Worm (Caenorhabditis elegans) whole organism, L3 larva: Measurements from ENCODE around the gene famp-1.
A peak's percentile ranks its signal among the peaks of the same experiment; 100 is the strongest.
"Not testable (repeated sequence)": the region's sequence is repeated elsewhere in the genome, so short reads cannot be mapped to it uniquely, and the experiment has no call there.

ENCODE experiments used
- R02D3.7 ChIP-seq: fragments of 150-350 bp; optimal IDR thresholded peaks from 2 replicates; lab custom pipeline; 2014; ENCODE audit warnings: missing biosample characterization, missing genetic modification characterization
- ama-1 ChIP-seq: fragments of 150-350 bp; optimal IDR thresholded peaks from 2 replicates; lab custom pipeline; 2018
- ceh-16 ChIP-seq: sonication (generic microtip); optimal IDR thresholded peaks from 2 replicates; lab custom pipeline; 2017; ENCODE audit warnings: missing biosample characterization, missing genetic modification characterization
- ceh-28 ChIP-seq: fragments of 150-350 bp; optimal IDR thresholded peaks from 2 replicates; lab custom pipeline; 2014; ENCODE audit warnings: missing biosample characterization, missing genetic modification reagents, missing genetic modification characterization
- ceh-82 ChIP-seq: fragments of 150-350 bp; optimal IDR thresholded peaks from 2 replicates; lab custom pipeline; 2014; ENCODE audit warnings: missing biosample characterization, missing genetic modification characterization
- egl-27 ChIP-seq: sonication (generic microtip); optimal IDR thresholded peaks from 4 replicates; lab custom pipeline; 2017; ENCODE audit warnings: missing biosample characterization, missing genetic modification reagents, missing genetic modification characterization
- egl-5 ChIP-seq: fragments of 150-350 bp; optimal IDR thresholded peaks from 2 replicates; lab custom pipeline; 2017; ENCODE audit warnings: missing biosample characterization, missing genetic modification reagents, missing genetic modification characterization, inconsistent platforms
- elt-1 ChIP-seq: fragments of 150-350 bp; optimal IDR thresholded peaks from 2 replicates; lab custom pipeline; 2014; ENCODE audit warnings: missing biosample characterization, missing genetic modification characterization
- elt-3 ChIP-seq, 3 experiments: fragments of 150-350 bp in 1 of 3; sonication (generic microtip) in 2 of 3; optimal IDR thresholded peaks; 2 replicates in 2 of 3; 4 replicates in 1 of 3; lab custom pipeline; 2014 to 2017; ENCODE audit warnings: missing biosample characterization in 3 of 3, missing genetic modification characterization in 3 of 3
- fkh-10 ChIP-seq: sonication (generic microtip); optimal IDR thresholded peaks from 2 replicates; lab custom pipeline; 2017; ENCODE audit warnings: missing biosample characterization, missing genetic modification reagents, missing genetic modification characterization
- fkh-2 ChIP-seq: fragments of 150-350 bp; optimal IDR thresholded peaks from 2 replicates; lab custom pipeline; 2014; ENCODE audit warnings: missing biosample characterization, missing genetic modification reagents, missing genetic modification characterization
- lsy-12 ChIP-seq: sonication (generic microtip); optimal IDR thresholded peaks from 2 replicates; lab custom pipeline; 2016; ENCODE audit warnings: mild to moderate bottlenecking, missing genetic modification characterization, missing compliant biosample characterization
- mdl-1 ChIP-seq: fragments of 150-350 bp; optimal IDR thresholded peaks from 2 replicates; lab custom pipeline; 2014; ENCODE audit warnings: missing biosample characterization, missing genetic modification characterization
- mml-1 ChIP-seq: fragments of 150-350 bp; sonication (generic microtip); optimal IDR thresholded peaks from 3 replicates; lab custom pipeline; 2014; ENCODE audit warnings: missing biosample characterization, missing genetic modification characterization
- nhr-11 ChIP-seq: fragments of 150-350 bp; optimal IDR thresholded peaks from 2 replicates; lab custom pipeline; 2014; ENCODE audit warnings: missing biosample characterization, missing genetic modification characterization
- nhr-12 ChIP-seq: fragments of 150-350 bp; optimal IDR thresholded peaks from 2 replicates; lab custom pipeline; 2014; ENCODE audit warnings: missing biosample characterization, missing genetic modification characterization
- nhr-25 ChIP-seq: sonication (generic microtip); optimal IDR thresholded peaks from 2 replicates; lab custom pipeline; 2017; ENCODE audit warnings: missing biosample characterization, missing genetic modification characterization
- nhr-28 ChIP-seq: fragments of 150-350 bp; optimal IDR thresholded peaks from 2 replicates; lab custom pipeline; 2014; ENCODE audit warnings: missing biosample characterization, missing genetic modification characterization
- nhr-67 ChIP-seq: fragments of 150-350 bp; optimal IDR thresholded peaks from 2 replicates; lab custom pipeline; 2014; ENCODE audit warnings: missing biosample characterization, missing genetic modification characterization
- nhr-76 ChIP-seq: fragments of 150-350 bp; sonication (generic microtip); optimal IDR thresholded peaks from 5 replicates; lab custom pipeline; 2014; ENCODE audit warnings: missing biosample characterization, missing genetic modification characterization
- pha-4 ChIP-seq: fragments of 150-350 bp; optimal IDR thresholded peaks from 2 replicates; lab custom pipeline; 2014; ENCODE audit warnings: missing biosample characterization, missing genetic modification reagents, missing genetic modification characterization
- sea-2 ChIP-seq: fragments of 150-350 bp; sonication (generic microtip); optimal IDR thresholded peaks from 4 replicates; lab custom pipeline; 2014; ENCODE audit warnings: missing biosample characterization, missing genetic modification reagents, missing genetic modification characterization
- skn-1 ChIP-seq: fragments of 150-350 bp; optimal IDR thresholded peaks from 2 replicates; lab custom pipeline; 2014; ENCODE audit warnings: missing biosample characterization, missing genetic modification characterization
- snpc-4 ChIP-seq: fragments of 150-350 bp; optimal IDR thresholded peaks from 2 replicates; lab custom pipeline; 2014; ENCODE audit warnings: missing biosample characterization, missing genetic modification characterization
- tbx-2 ChIP-seq: sonication (generic microtip); optimal IDR thresholded peaks from 2 replicates; lab custom pipeline; 2016; ENCODE audit warnings: mild to moderate bottlenecking, missing genetic modification characterization, missing compliant biosample characterization
- unc-39 ChIP-seq: sonication (generic microtip); optimal IDR thresholded peaks from 4 replicates; lab custom pipeline; 2017; ENCODE audit warnings: missing biosample characterization, missing genetic modification characterization
- unc-62 ChIP-seq: fragments of 150-350 bp; sonication (generic microtip); optimal IDR thresholded peaks from 4 replicates; lab custom pipeline; 2014; ENCODE audit warnings: missing biosample characterization, missing genetic modification reagents, missing genetic modification characterization

The famp-1 gene

DNA sequence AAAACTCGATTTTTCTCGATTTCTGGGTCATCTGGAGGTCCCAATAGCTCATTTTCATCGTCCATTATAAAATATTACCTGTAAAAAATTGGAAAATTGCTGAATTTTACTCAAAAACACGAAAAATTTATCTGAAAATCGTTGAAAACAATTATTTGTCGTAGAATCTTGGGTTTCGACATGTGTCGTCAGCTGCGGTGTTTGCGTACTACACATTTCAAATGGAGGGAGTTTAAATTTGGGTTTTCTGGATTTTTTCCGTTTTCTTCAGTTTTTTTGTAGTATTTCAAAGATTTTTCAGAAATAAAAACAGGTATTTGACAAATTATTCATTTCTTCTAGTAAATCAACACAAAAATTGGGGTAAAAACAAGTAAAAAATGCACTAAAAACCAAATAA, 12.1 kb upstream of the famp-1 start, which contains the start of gene M70.5:
TSS of gene M70.5 (minus strand) at position 78 of the 400 bp plus-strand sequence.
- TF ChIP-seq egl-5, R02D3.7, ceh-82 (tag; lab: Kevin White, UChicago): not testable (repeated sequence)

DNA sequence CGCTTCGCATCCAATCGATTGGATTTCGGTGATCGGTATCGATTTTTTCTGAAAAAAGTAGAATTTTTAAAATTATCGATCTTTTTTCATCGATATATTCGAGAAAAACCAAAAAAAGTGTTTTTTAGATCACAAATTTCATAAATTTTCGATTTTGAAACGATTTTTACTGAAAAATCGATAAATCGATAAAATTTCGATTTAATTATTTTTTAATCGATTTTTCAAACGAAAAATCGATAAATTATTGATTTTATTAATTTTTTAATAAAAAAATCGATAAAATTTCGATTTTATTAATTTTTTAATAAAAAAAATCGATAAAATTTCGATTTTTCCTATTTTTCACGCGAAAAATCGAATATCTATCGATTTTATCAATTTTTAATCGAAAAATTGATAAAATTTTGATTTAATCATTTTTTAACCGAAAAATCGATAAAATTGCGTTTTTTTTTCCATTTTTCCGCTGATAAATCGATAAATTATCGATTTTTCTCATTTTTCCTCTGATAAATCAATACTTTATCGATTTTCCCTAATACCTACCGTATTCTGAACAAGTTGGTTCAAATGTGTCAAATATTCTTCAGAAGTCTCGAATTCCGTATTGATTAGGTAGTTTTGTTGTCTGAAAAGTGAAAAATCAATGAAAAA, 9.9 kb downstream of the famp-1 start:
- TF ChIP-seq elt-1 (tag; lab: Kevin White, UChicago) (no peak), fkh-10 (GFP tag; lab: Kevin White, UChicago) (no peak), ceh-28 (tag; lab: Kevin White, UChicago) (peak; percentile 87)

DNA sequence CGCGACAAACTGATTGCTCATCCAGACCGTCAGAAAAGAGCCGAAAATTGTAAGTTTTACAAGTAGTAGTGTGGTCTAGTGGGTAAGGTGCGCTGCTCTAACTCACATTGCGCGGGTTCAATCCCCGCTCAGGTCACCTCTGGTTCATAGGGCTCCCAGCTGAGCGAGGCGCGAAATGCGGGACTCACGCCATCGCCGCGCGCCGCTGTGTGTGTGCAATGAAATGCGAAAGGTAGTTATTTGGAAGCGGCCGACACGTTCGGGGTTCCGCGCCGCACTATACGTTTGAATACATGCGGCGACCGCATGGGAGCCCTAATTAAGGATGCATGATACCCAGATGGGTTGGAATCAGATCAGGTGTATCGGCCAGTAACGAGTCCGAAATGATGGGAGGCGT, 17.3 kb downstream of the famp-1 start:
- TF ChIP-seq nhr-25 (no peak), unc-39 (tag; lab: Kevin White, UChicago) (no peak), tbx-2 (no peak), elt-3 (tag; optimal IDR thresholded peaks at IDR 0.05; lab: Kevin White, UChicago) (no peak), lsy-12 (no peak), R02D3.7 (tag; lab: Kevin White, UChicago) (no peak), fkh-2 (tag; lab: Kevin White, UChicago) (no peak), nhr-76 (tag; lab: Kevin White, UChicago) (no peak), sea-2 (GFP tag; lab: Kevin White, UChicago) (no peak), egl-5 (tag; lab: Kevin White, UChicago) (no peak), ceh-82 (tag; lab: Kevin White, UChicago) (no peak)
- TF ChIP-seq, all 47 proteins: peak for 0

DNA sequence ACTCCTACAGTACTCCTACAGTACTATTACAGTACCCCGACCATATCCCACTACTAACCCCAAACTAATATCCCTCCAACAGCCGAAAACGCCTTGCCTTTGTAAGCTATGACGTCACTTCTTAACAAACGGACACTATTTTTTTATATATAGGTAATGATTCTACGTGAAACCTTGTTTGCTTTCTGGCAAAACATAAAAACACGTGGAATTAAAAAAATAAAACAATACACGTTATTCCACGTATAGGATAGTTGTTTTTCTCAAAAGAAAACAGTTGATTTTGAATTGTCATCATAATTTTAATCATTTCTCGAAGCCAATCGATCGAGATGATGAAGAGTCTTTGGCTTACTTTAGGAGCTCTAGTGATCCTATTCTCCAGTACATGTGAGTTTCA, 17.9 kb downstream of the famp-1 start, which contains the start of gene M70.1:
TSS of gene M70.1 (plus strand) at position 301 of the 400 bp plus-strand sequence.
- not testable (repeated sequence) for TF ChIP-seq fkh-2 (tag; lab: Kevin White, UChicago); egl-27 (tag; lab: Kevin White, UChicago); nhr-11
- TF ChIP-seq, all 47 proteins: peak for 0; not testable (repeated sequence) for 47

DNA sequence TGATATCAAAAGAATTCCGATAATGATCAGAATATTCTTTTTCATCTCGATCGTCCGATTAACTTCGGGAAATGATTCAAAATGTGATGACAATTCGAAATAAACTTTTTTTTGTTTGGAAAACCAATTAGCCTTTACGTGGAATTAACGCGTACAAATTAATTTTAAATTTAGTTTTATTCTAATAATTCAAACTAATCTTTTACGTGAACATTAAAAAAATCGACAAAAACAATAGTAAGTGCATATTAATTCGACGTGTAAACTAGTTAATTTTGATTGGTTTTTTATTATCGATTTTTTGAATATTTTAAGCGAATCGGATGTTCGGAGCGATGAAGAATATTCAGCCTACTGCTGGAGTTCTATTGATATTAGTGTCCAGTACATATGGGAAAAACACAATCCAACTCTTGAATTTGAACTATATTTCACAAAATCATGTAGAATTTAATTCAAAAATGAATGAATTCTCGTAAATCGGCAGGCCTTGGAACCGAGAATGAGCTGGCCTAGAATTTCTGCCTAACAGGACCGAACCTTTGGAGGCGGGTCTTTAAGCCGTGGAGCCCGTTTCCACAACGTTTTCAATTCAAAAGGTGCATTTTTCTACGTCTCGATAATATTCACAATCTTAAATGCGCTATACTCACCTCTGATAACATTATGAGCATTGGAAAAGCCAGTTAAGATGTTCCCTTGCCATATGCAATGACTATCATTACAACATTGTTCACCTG, 20.9 kb downstream of the famp-1 start, which contains the start of the genes M70.3 and M70.2:
TSS of gene M70.3 (minus strand) at position 101 of the 740 bp plus-strand sequence.
TSS of gene M70.2 (plus strand) at position 690 of the 740 bp plus-strand sequence.
- TF ChIP-seq skn-1 (tag; lab: Kevin White, UChicago) (no peak), unc-62 (GFP tag; lab: Kevin White, UChicago) (no peak), ama-1 (lab: Kevin White, UChicago) (no peak), pha-4 (tag; lab: Kevin White, UChicago) (no peak)

DNA sequence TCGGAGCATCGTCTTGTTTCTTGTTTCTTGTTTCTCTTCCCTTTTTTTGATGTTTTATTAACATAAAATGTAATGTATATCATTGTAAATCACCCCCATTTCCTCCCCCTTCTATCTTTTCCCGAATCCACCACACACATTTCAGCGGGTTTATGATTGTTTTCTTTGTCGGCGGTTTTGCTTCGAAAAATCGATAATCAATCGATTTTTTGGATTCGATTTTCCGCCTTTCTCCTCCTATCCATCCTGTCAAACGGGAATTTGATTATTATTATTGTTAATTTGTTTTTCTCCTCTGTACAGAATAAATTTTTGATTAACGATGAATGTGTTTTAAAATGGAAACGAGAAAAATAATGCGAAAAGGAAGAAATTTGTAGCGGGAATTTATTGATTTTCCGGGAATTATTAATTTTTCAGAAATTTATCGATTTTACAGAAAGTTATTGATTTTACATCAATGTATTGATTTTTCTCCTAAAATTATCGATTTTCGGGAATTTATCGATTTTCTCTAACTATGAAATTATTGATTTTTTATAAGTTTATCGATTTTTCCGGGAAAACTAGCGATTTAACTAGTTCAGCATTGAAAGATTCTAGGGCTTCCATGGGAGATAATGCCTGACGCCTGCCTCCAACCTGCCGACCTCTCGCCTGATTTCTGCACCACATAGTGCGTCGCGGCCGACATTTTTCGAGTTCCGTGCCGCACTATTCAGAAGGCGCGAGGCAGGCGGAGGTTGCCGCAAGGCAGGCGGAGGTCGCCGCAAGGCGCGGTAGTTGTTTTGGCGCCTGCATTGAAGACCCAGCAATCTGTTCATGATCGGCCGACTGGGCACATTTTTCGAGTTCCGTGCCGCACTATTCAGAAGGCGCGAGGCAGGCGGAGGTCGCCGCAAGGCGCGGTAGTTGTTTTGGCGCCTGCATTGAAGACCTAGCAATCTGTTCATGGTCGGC, 26.5 kb downstream of the famp-1 start:
- TF ChIP-seq egl-5 (tag; lab: Kevin White, UChicago) (no peak), ceh-28 (tag; lab: Kevin White, UChicago) (peak; percentile 98)

DNA sequence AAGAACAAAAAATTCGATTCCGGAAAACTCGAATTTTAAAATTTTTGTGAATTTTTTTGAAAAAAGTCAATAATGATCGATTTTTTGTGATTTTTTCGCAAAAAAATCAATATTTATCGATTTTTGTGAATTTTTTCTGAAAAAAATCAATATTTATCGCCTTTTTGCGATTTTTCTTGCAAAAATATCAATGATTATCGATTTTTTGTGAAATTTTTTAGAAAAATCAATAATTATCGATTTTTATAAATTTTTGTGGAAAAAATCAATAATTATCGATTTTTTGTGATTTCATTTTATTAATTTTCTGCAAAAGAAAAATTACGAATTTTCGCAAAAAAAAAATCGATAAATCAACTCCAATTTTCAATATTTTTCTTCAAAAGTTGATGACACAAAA, 27.5 kb downstream of the famp-1 start:
- no peak for TF ChIP-seq nhr-12 (tag; lab: Kevin White, UChicago)
- TF ChIP-seq ceh-28 (tag; lab: Kevin White, UChicago), result peak; percentile 97
- TF ChIP-seq mdl-1 (tag; lab: Kevin White, UChicago), result no peak
- no peak for TF ChIP-seq snpc-4
- no peak for TF ChIP-seq mml-1 (tag; lab: Kevin White, UChicago)
- TF ChIP-seq nhr-28, result no peak
- no peak for TF ChIP-seq nhr-67 (tag; lab: Kevin White, UChicago)
- TF ChIP-seq ceh-16 (tag; lab: Kevin White, UChicago), result no peak
